Fruit fly (Drosophila melanogaster): ENCODE data around the gene Gss1.
A peak's percentile ranks its signal among the peaks of the same experiment; 100 is the strongest.

The Gss1 gene

DNA sequence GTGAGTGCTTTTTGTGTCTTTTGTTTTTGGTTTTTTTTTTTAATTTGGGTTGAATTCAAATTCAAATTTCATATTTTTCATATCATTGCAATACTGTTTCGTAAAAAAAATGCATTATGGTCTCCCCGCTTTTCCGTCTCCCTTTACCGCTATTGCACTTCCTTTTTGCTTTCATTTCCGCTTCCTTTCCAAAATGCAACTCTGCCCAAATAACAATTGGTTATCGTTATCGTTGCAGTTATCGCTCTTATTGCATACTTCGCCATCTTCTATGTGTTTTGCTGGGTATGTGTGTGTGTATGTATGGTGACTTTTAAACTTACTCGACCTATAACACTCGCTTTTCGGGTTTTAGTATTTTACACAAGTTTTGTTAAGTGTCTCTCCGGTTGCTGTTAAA is 24.2 kb upstream of the Gss1 start:
- TF ChIP-seq CG6163 (GFP tag; IDR thresholded peaks at IDR 0.05): no peak
- no peak for TF ChIP-seq CG8119 (GFP tag; IDR thresholded peaks at IDR 0.05)
- no peak for TF ChIP-seq CG10669 (GFP tag; optimal IDR thresholded peaks at IDR 0.05)
- no peak for TF ChIP-seq Hr4 (GFP tag; optimal IDR thresholded peaks at IDR 0.05)
- no peak for TF ChIP-seq CG6792 (GFP tag; optimal IDR thresholded peaks at IDR 0.05)
- TF ChIP-seq CG11902 (GFP tag; optimal IDR thresholded peaks at IDR 0.05): no peak
- peak; percentile 32 for TF ChIP-seq esn (GFP tag; optimal IDR thresholded peaks at IDR 0.05)
- peak; percentile 27 for TF ChIP-seq Eip78C (GFP tag)
- no peak for TF ChIP-seq spab (GFP tag; optimal IDR thresholded peaks at IDR 0.05)
- no peak for TF ChIP-seq CG34406 (GFP tag; optimal IDR thresholded peaks at IDR 0.05)
- no peak for TF ChIP-seq fd59A (GFP tag; optimal IDR thresholded peaks at IDR 0.05)
- TF ChIP-seq CG1621 (tag; optimal IDR thresholded peaks at IDR 0.05): no peak
- TF ChIP-seq CG6854 (GFP tag; optimal IDR thresholded peaks at IDR 0.05): no peak
- TF ChIP-seq CG11762 (GFP tag; optimal IDR thresholded peaks at IDR 0.05; ENCODE audit: insufficient read depth): no peak
- no peak for TF ChIP-seq CG11294 (GFP tag; IDR thresholded peaks at IDR 0.05)
- TF ChIP-seq Gug (GFP tag; IDR thresholded peaks at IDR 0.05): no peak
- TF ChIP-seq cyc (GFP tag; optimal IDR thresholded peaks at IDR 0.05): no peak
- no peak for TF ChIP-seq CG3032 (tag; optimal IDR thresholded peaks at IDR 0.05)
- no peak for TF ChIP-seq OdsH (GFP tag; optimal IDR thresholded peaks at IDR 0.05)
- TF ChIP-seq Sox102F (GFP tag; optimal IDR thresholded peaks at IDR 0.05): peak; percentile 18
- TF ChIP-seq CG8632 (GFP tag; optimal IDR thresholded peaks at IDR 0.05): no peak

- TF ChIP-seq Blimp-1 (GFP tag; optimal IDR thresholded peaks at IDR 0.05): no peak
- no peak for TF ChIP-seq Sox14 (GFP tag; optimal IDR thresholded peaks at IDR 0.05)
- TF ChIP-seq Sox15 (GFP tag; optimal IDR thresholded peaks at IDR 0.05): no peak
- no peak for TF ChIP-seq spab (GFP tag; optimal IDR thresholded peaks at IDR 0.05)
- no peak for TF ChIP-seq topi (GFP tag; optimal IDR thresholded peaks at IDR 0.05)
- TF ChIP-seq achi (GFP tag; optimal IDR thresholded peaks at IDR 0.05): no peak
- TF ChIP-seq Eip93F (GFP tag; optimal IDR thresholded peaks at IDR 0.05): no peak
- no peak for TF ChIP-seq cyc (GFP tag; optimal IDR thresholded peaks at IDR 0.05)
- peak; percentile 54 for TF ChIP-seq Eip78C (GFP tag)
- no peak for TF ChIP-seq CG11902 (GFP tag; optimal IDR thresholded peaks at IDR 0.05)
- no peak for TF ChIP-seq lz (GFP tag; optimal IDR thresholded peaks at IDR 0.05)
- peak; percentile 24 for TF ChIP-seq Lpt (GFP tag; optimal IDR thresholded peaks at IDR 0.05)
- TF ChIP-seq Smox (GFP tag; optimal IDR thresholded peaks at IDR 0.05): no peak
- no peak for TF ChIP-seq CG10669 (GFP tag; optimal IDR thresholded peaks at IDR 0.05)
- TF ChIP-seq fd59A (GFP tag; optimal IDR thresholded peaks at IDR 0.05): no peak
- peak; percentile 47 for TF ChIP-seq svp (GFP tag)
- TF ChIP-seq CG9139 (GFP tag; optimal IDR thresholded peaks at IDR 0.05): no peak
- TF ChIP-seq CG10631 (GFP tag; optimal IDR thresholded peaks at IDR 0.05): no peak
- no peak for TF ChIP-seq CG16779 (tag; optimal IDR thresholded peaks at IDR 0.05)
- no peak for TF ChIP-seq CG1621 (tag; optimal IDR thresholded peaks at IDR 0.05)
- TF ChIP-seq ss (GFP tag; optimal IDR thresholded peaks at IDR 0.05): no peak
- TF ChIP-seq net (GFP tag; optimal IDR thresholded peaks at IDR 0.05): no peak
- no peak for TF ChIP-seq Gug (GFP tag; IDR thresholded peaks at IDR 0.05)
- no peak for TF ChIP-seq dac (GFP tag; optimal IDR thresholded peaks at IDR 0.05)
- TF ChIP-seq eg (GFP tag; IDR thresholded peaks at IDR 0.05): 0 out of 3 replicates have a peak, but pooled peaks have one; percentile 23
- no peak for TF ChIP-seq CG34406 (GFP tag; optimal IDR thresholded peaks at IDR 0.05)
- TF ChIP-seq Sox102F (GFP tag; optimal IDR thresholded peaks at IDR 0.05): no peak
- TF ChIP-seq Hr4 (GFP tag; optimal IDR thresholded peaks at IDR 0.05): peak; percentile 4
- TF ChIP-seq CG32006 (GFP tag; optimal IDR thresholded peaks at IDR 0.05): no peak
- TF ChIP-seq CG4318 (GFP tag; optimal IDR thresholded peaks at IDR 0.05): no peak
- peak; percentile 37; the same call in 1 of the 2 replicates for TF ChIP-seq CG15336 (GFP tag; IDR thresholded peaks at IDR 0.05)
- peak; percentile 12 for TF ChIP-seq Eip75B (GFP tag; optimal IDR thresholded peaks at IDR 0.05)
- TF ChIP-seq vri (GFP tag; optimal IDR thresholded peaks at IDR 0.05): no peak
- peak; percentile 43; the same call in 2 of the 3 replicates for TF ChIP-seq CG6163 (GFP tag; IDR thresholded peaks at IDR 0.05)
- no peak for TF ChIP-seq Met (GFP tag; optimal IDR thresholded peaks at IDR 0.05)
- TF ChIP-seq Ets96B (tag; optimal IDR thresholded peaks at IDR 0.05): no peak
- no peak for TF ChIP-seq CG7368 (GFP tag; optimal IDR thresholded peaks at IDR 0.05)
- TF ChIP-seq CG11294 (GFP tag; IDR thresholded peaks at IDR 0.05): no peak
- TF ChIP-seq CG6276 (GFP tag; optimal IDR thresholded peaks at IDR 0.05): no peak
- no peak for TF ChIP-seq esn (GFP tag; optimal IDR thresholded peaks at IDR 0.05)
- TF ChIP-seq OdsH (GFP tag; optimal IDR thresholded peaks at IDR 0.05): no peak
Measured at dm6 chrX:17870614-17871394, 18.5 kb upstream of the Gss1 start.
